Worm (Caenorhabditis elegans) whole organism, L1 larva: ENCODE measurements around the gene gip-1.

Source experiments
- C04F5.9 ChIP-seq: sonication (generic microtip); optimal IDR thresholded peaks from 2 replicates; lab custom pipeline; 2016; ENCODE audit warnings: missing genetic modification characterization, missing compliant biosample characterization
- blmp-1 ChIP-seq: fragments of 150-350 bp; optimal IDR thresholded peaks from 2 replicates; lab custom pipeline; 2014; ENCODE audit warnings: missing biosample characterization, missing genetic modification characterization
- ceh-90 ChIP-seq: sonication (generic microtip); optimal IDR thresholded peaks from 2 replicates; lab custom pipeline; 2016; ENCODE audit warnings: missing genetic modification characterization, missing compliant biosample characterization
- dpl-1 ChIP-seq, 3 experiments: fragments of 150-350 bp in 2 of 3; sonication (generic microtip) in 1 of 3; optimal IDR thresholded peaks; 2 replicates each; lab custom pipeline; 2014 to 2017; ENCODE audit warnings: missing biosample characterization in 3 of 3, missing genetic modification characterization in 3 of 3, missing genetic modification reagents in 3 of 3
- efl-3 ChIP-seq: fragments of 200-800 bp; sonication (Bioruptor generic); optimal IDR thresholded peaks from 2 replicates; lab custom pipeline; 2018; ENCODE audit warnings: mild to moderate bottlenecking, missing genetic modification characterization, missing compliant biosample characterization
- egl-13 ChIP-seq: sonication (generic microtip); optimal IDR thresholded peaks from 2 replicates; lab custom pipeline; 2016; ENCODE audit warnings: missing genotype, missing genetic modification reagents, missing genetic modification characterization, missing compliant biosample characterization
- lsy-2 ChIP-seq, 2 experiments: fragments of 150-350 bp; optimal IDR thresholded peaks; 2 replicates each; lab custom pipeline; 2014; ENCODE audit warnings: missing biosample characterization in 2 of 2, missing genetic modification characterization in 2 of 2
- mdl-1 ChIP-seq, 2 experiments: fragments of 150-350 bp; optimal IDR thresholded peaks; 2 replicates each; lab custom pipeline; 2014 to 2017; ENCODE audit warnings: missing biosample characterization in 2 of 2, missing genetic modification characterization in 2 of 2, inconsistent platforms in 1 of 2
- nhr-12 ChIP-seq: sonication (generic microtip); optimal IDR thresholded peaks from 2 replicates; lab custom pipeline; 2017; ENCODE audit warnings: missing biosample characterization, missing genetic modification characterization
- tlp-1 ChIP-seq: fragments of 150-350 bp; optimal IDR thresholded peaks from 2 replicates; lab custom pipeline; 2014; ENCODE audit warnings: missing biosample characterization, missing genetic modification characterization
- ztf-4 ChIP-seq: fragments of 150-350 bp; optimal IDR thresholded peaks from 2 replicates; lab custom pipeline; 2014; ENCODE audit warnings: missing biosample characterization, missing genetic modification characterization

DNA sequence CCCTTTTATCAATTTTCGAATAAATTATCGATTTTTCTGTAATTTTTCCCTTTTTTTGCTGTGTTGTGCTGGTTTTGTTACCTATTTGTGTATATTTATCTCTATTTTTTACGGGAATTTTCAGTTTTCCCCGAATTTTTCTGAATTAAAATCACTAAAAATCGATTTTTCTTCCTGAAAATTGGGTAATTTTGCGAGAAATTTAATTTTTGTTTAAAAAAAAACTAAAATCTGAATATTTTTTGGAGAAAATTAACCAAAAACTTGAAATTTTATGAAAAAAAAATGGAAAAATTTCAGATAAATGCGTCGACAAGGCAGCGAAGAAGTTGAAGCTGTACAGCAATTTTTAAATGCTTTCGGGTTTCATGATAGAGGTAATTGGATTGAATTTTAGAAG is at the start of gene gip-1:
- TF ChIP-seq ztf-4 (no peak), mdl-1 (tag; optimal IDR thresholded peaks at IDR 0.05; lab: Kevin White, UChicago) (no peak), tlp-1 (tag; lab: Kevin White, UChicago) (no peak), lsy-2 (tag; optimal IDR thresholded peaks at IDR 0.05; lab: Kevin White, UChicago) (no peak), dpl-1 (GFP tag; optimal IDR thresholded peaks at IDR 0.05; lab: Kevin White, UChicago) (no peak), ceh-90 (tag; lab: Kevin White, UChicago) (no peak), C04F5.9 (tag; lab: Kevin White, UChicago) (no peak), blmp-1 (tag; lab: Kevin White, UChicago) (no peak), efl-3 (GFP tag; lab: Kevin White, UChicago) (no peak), nhr-12 (no peak), egl-13 (tag; lab: Kevin White, UChicago) (no peak)
